Worm (Caenorhabditis elegans) whole organism, L4 larva: Measurements from ENCODE around the gene rpl-2.
A peak's percentile ranks its signal among the peaks of the same experiment; 100 is the strongest.

Experiments used
- F26F4.8 ChIP-seq: fragments of 200-800 bp; sonication (Bioruptor generic); conservative IDR thresholded peaks from 2 replicates; pipeline ENCODE4 v1.3.6; 2022; ENCODE audit warnings: missing genetic modification characterization, missing compliant biosample characterization
- R02D3.7 ChIP-seq: fragments of 150-350 bp; sonication (generic microtip); optimal IDR thresholded peaks from 3 replicates; lab custom pipeline; 2014; ENCODE audit warnings: missing biosample characterization, missing genetic modification characterization
- T26A8.4 ChIP-seq: fragments of 200-800 bp; sonication (Bioruptor generic); IDR thresholded peaks from 2 replicates; pipeline ENCODE4 v1.3.6; 2022; ENCODE audit warnings: missing genetic modification characterization, missing compliant biosample characterization
- aha-1 ChIP-seq: fragments of 150-350 bp; peaks from one replicate; lab custom pipeline; 2014; ENCODE audit warnings: missing biosample characterization, missing genetic modification characterization
- ama-1 ChIP-seq: fragments of 150-350 bp; optimal IDR thresholded peaks from 2 replicates; lab custom pipeline; 2014; ENCODE audit warnings: inconsistent platforms, mixed read lengths
- ceh-82 ChIP-seq: sonication (generic microtip); optimal IDR thresholded peaks from 2 replicates; lab custom pipeline; 2017; ENCODE audit warnings: missing biosample characterization, missing genetic modification characterization
- ctbp-1 ChIP-seq: fragments of 200-800 bp; sonication (Bioruptor generic); IDR thresholded peaks from 2 replicates; pipeline ENCODE4 v1.3.6; 2022; ENCODE audit warnings: missing genetic modification reagents, missing genetic modification characterization, missing compliant biosample characterization
- daf-12 ChIP-seq: fragments of 150-350 bp; optimal IDR thresholded peaks from 2 replicates; lab custom pipeline; 2014; ENCODE audit warnings: missing biosample characterization, missing genetic modification reagents, missing genetic modification characterization
- daf-19 ChIP-seq: fragments of 200-800 bp; sonication (Bioruptor generic); conservative IDR thresholded peaks from 2 replicates; pipeline ENCODE4 v1.3.6; 2022; ENCODE audit warnings: missing genetic modification characterization, missing compliant biosample characterization
- dmd-6 ChIP-seq: fragments of 200-800 bp; sonication (Bioruptor generic); IDR thresholded peaks from 2 replicates; pipeline ENCODE4 v1.3.6; 2022; ENCODE audit warnings: missing genetic modification reagents, missing genetic modification characterization, missing compliant biosample characterization
- dpl-1 ChIP-seq: fragments of 150-350 bp; optimal IDR thresholded peaks from 2 replicates; lab custom pipeline; 2014; ENCODE audit warnings: missing biosample characterization, missing genetic modification reagents, missing genetic modification characterization
- dve-1 ChIP-seq: sonication (generic microtip); optimal IDR thresholded peaks from 2 replicates; lab custom pipeline; 2017; ENCODE audit warnings: antibody characterized with exemption, mild to moderate bottlenecking, missing genetic modification characterization, missing compliant biosample characterization; ENCODE audit not compliant: insufficient read depth
- egl-27 ChIP-seq: sonication (generic microtip); optimal IDR thresholded peaks from 3 replicates; lab custom pipeline; 2017; ENCODE audit warnings: missing biosample characterization, missing genetic modification reagents, missing genetic modification characterization
- gei-8 ChIP-seq: fragments of 200-800 bp; sonication (Bioruptor generic); optimal IDR thresholded peaks from 2 replicates; lab custom pipeline; 2018; ENCODE audit warnings: mild to moderate bottlenecking, missing genetic modification characterization, missing compliant biosample characterization
- hif-1 ChIP-seq, 2 experiments: sonication (generic microtip); optimal IDR thresholded peaks; 2 replicates each; lab custom pipeline; 2016 to 2017; ENCODE audit warnings: missing compliant biosample characterization in 2 of 2, missing genetic modification characterization in 2 of 2, missing genetic modification reagents in 2 of 2, missing genotype in 2 of 2, mild to moderate bottlenecking in 1 of 2
- hlh-11 ChIP-seq: fragments of 200-800 bp; sonication (Bioruptor generic); optimal IDR thresholded peaks from 2 replicates; lab custom pipeline; 2018; ENCODE audit warnings: mild to moderate bottlenecking, missing genetic modification characterization, missing compliant biosample characterization
- hlh-30 ChIP-seq: sonication (generic microtip); optimal IDR thresholded peaks from 2 replicates; lab custom pipeline; 2017; ENCODE audit warnings: antibody characterized with exemption, mild to moderate bottlenecking, missing genetic modification characterization, missing compliant biosample characterization; ENCODE audit not compliant: insufficient read depth
- hmg-1.1 ChIP-seq: fragments of 200-800 bp; sonication (Bioruptor generic); IDR thresholded peaks from 2 replicates; pipeline ENCODE4 v1.3.6; 2022; ENCODE audit warnings: missing genetic modification reagents, missing genetic modification characterization, missing compliant biosample characterization
- jun-1 ChIP-seq: fragments of 150-350 bp; optimal IDR thresholded peaks from 2 replicates; lab custom pipeline; 2014; ENCODE audit warnings: missing biosample characterization, missing genetic modification reagents, missing genetic modification characterization
- lin-13 ChIP-seq: fragments of 150-350 bp; optimal IDR thresholded peaks from 2 replicates; lab custom pipeline; 2014; ENCODE audit warnings: missing biosample characterization, missing genetic modification reagents, missing genetic modification characterization
- lin-38 ChIP-seq: fragments of 200-800 bp; sonication (Bioruptor generic); IDR thresholded peaks from 2 replicates; pipeline ENCODE4 v1.3.6; 2022; ENCODE audit warnings: missing genetic modification reagents, missing genetic modification characterization, missing compliant biosample characterization
- lin-39 ChIP-seq: fragments of 150-350 bp; optimal IDR thresholded peaks from 2 replicates; lab custom pipeline; 2014; ENCODE audit warnings: missing biosample characterization, missing genetic modification reagents, missing genetic modification characterization
- lsy-2 ChIP-seq, 2 experiments: fragments of 150-350 bp in 1 of 2; sonication (generic microtip) in 1 of 2; optimal IDR thresholded peaks; 2 replicates each; lab custom pipeline; 2014 to 2017; ENCODE audit warnings: missing biosample characterization in 2 of 2, missing genetic modification characterization in 2 of 2
- madf-5 ChIP-seq, 2 experiments: fragments of 200-800 bp; sonication (Bioruptor generic); IDR thresholded peaks; 2 replicates each; pipeline ENCODE4 v1.3.6; 2022; ENCODE audit warnings: missing compliant biosample characterization in 2 of 2, missing genetic modification characterization in 2 of 2
- mdl-1 ChIP-seq, 2 experiments: fragments of 150-350 bp in 1 of 2; sonication (generic microtip) in 1 of 2; optimal IDR thresholded peaks; 2 replicates each; lab custom pipeline; 2014 to 2017; ENCODE audit warnings: missing biosample characterization in 2 of 2, missing genetic modification characterization in 2 of 2
- mdt-29 ChIP-seq: fragments of 200-800 bp; sonication (Bioruptor generic); IDR thresholded peaks from 2 replicates; pipeline ENCODE4 v1.3.6; 2022; ENCODE audit warnings: missing genetic modification reagents, missing genetic modification characterization, missing compliant biosample characterization
- mep-1 ChIP-seq: fragments of 150-350 bp; sonication (generic microtip); optimal IDR thresholded peaks from 3 replicates; lab custom pipeline; 2014; ENCODE audit warnings: missing biosample characterization, missing genetic modification characterization
- mes-2 ChIP-seq: sonication (generic microtip); optimal IDR thresholded peaks from 2 replicates; lab custom pipeline; 2016; ENCODE audit warnings: missing genotype, mild to moderate bottlenecking, missing genetic modification characterization, missing compliant biosample characterization; ENCODE audit not compliant: poor library complexity, severe bottlenecking
- nhr-10 ChIP-seq: fragments of 150-350 bp; optimal IDR thresholded peaks from 2 replicates; lab custom pipeline; 2014; ENCODE audit warnings: missing biosample characterization, missing genetic modification characterization
- nhr-102 ChIP-seq: sonication (generic microtip); optimal IDR thresholded peaks from 2 replicates; lab custom pipeline; 2016; ENCODE audit warnings: mild to moderate bottlenecking, missing genetic modification characterization, moderate library complexity, missing compliant biosample characterization
- nhr-11 ChIP-seq: fragments of 150-350 bp; optimal IDR thresholded peaks from 2 replicates; lab custom pipeline; 2014; ENCODE audit warnings: missing biosample characterization, missing genetic modification characterization
- nhr-28 ChIP-seq: fragments of 150-350 bp; optimal IDR thresholded peaks from 2 replicates; lab custom pipeline; 2014; ENCODE audit warnings: missing biosample characterization, missing genetic modification characterization
- nhr-6 ChIP-seq: fragments of 150-350 bp; optimal IDR thresholded peaks from 2 replicates; lab custom pipeline; 2014; ENCODE audit warnings: missing biosample characterization, missing genetic modification characterization
- nhr-77 ChIP-seq: fragments of 150-350 bp; optimal IDR thresholded peaks from 2 replicates; lab custom pipeline; 2014; ENCODE audit warnings: missing biosample characterization, missing genetic modification characterization
- pha-4 ChIP-seq, 2 experiments: fragments of 150-350 bp in 1 of 2; fragments of 200-800 bp in 1 of 2; sonication (Bioruptor generic) in 1 of 2; IDR thresholded peaks in 1 of 2; optimal IDR thresholded peaks in 1 of 2; 2 replicates each; pipeline versions ENCODE4 v1.3.6 to Lab custom; 2014 to 2022; ENCODE audit warnings: missing genetic modification characterization in 2 of 2, missing genetic modification reagents in 2 of 2, missing biosample characterization in 1 of 2, missing compliant biosample characterization in 1 of 2
- pqm-1 ChIP-seq: sonication (generic microtip); optimal IDR thresholded peaks from 2 replicates; lab custom pipeline; 2017; ENCODE audit warnings: missing biosample characterization, missing genetic modification characterization
- rbr-2 ChIP-seq: sonication (generic microtip); optimal IDR thresholded peaks from 2 replicates; lab custom pipeline; 2016; ENCODE audit warnings: missing genotype, missing genetic modification characterization, missing compliant biosample characterization
- sdz-12 ChIP-seq: fragments of 200-800 bp; sonication (Bioruptor generic); optimal IDR thresholded peaks from 2 replicates; lab custom pipeline; 2018; ENCODE audit warnings: mild to moderate bottlenecking, missing genetic modification characterization, missing compliant biosample characterization
- unc-130 ChIP-seq: sonication (generic microtip); optimal IDR thresholded peaks from 2 replicates; lab custom pipeline; 2016; ENCODE audit warnings: missing genetic modification reagents, missing genetic modification characterization, missing compliant biosample characterization
- unc-39 ChIP-seq: sonication (generic microtip); optimal IDR thresholded peaks from 2 replicates; lab custom pipeline; 2017; ENCODE audit warnings: missing biosample characterization, missing genetic modification characterization
- unc-62 ChIP-seq, 3 experiments: fragments of 150-350 bp in 1 of 3; sonication (generic microtip); optimal IDR thresholded peaks in 2 of 3; peaks in 1 of 3; 1 replicate in 1 of 3; 2 replicates in 2 of 3; lab custom pipeline; 2014 to 2017; ENCODE audit warnings: missing biosample characterization in 3 of 3, missing genetic modification characterization in 3 of 3, missing genetic modification reagents in 3 of 3, missing genotype in 1 of 3
- zip-11 ChIP-seq: fragments of 200-800 bp; sonication (Bioruptor generic); IDR thresholded peaks from 2 replicates; pipeline ENCODE4 v1.3.6; 2022; ENCODE audit warnings: missing genetic modification characterization, missing compliant biosample characterization
- ztf-7 ChIP-seq: fragments of 150-350 bp; optimal IDR thresholded peaks from 2 replicates; lab custom pipeline; 2014; ENCODE audit warnings: missing biosample characterization, missing genetic modification characterization

Gene rpl-2

ce11 chrV:20479013-20479739, at the start of gene rpl-2, which contains the start of gene calf-1:
TSS of gene rpl-2 (plus strand) at chrV:20479689.
TSS of gene calf-1 (minus strand) at chrV:20479089.
- TF ChIP-seq nhr-11 (tag; lab: Kevin White, UChicago) (peak; percentile 23), ama-1 (no peak), dmd-6 (GFP tag; lab: Robert Waterston, UW) (no peak), unc-62 (GFP tag; optimal IDR thresholded peaks at IDR 0.05 in 1 of 2; lab: Kevin White, UChicago) (no peak), unc-62 (tag; optimal IDR thresholded peaks at IDR 0.05; lab: Kevin White, UChicago) (no peak), egl-27 (tag; lab: Kevin White, UChicago) (no peak), madf-5 (GFP tag; IDR thresholded peaks at IDR 0.05; lab: Robert Waterston, UW) (no peak), mdl-1 (tag; optimal IDR thresholded peaks at IDR 0.05; lab: Kevin White, UChicago) (peak in 1 of 2 experiments; percentile 2), sdz-12 (GFP tag; lab: Kevin White, UChicago) (no peak), T26A8.4 (GFP tag; lab: Robert Waterston, UW) (no peak), hmg-1.1 (GFP tag; lab: Robert Waterston, UW) (no peak), unc-39 (tag; lab: Kevin White, UChicago) (no peak), daf-12 (tag; lab: Kevin White, UChicago) (no peak), hlh-11 (tag; lab: Kevin White, UChicago) (peak; percentile 55), daf-19 (GFP tag; lab: Robert Waterston, UW) (no peak), nhr-77 (tag; lab: Kevin White, UChicago) (peak; percentile 29), nhr-28 (peak; percentile 21), mes-2 (tag; lab: Kevin White, UChicago) (peak; percentile 82), dve-1 (tag; lab: Kevin White, UChicago) (peak; percentile 55), zip-11 (no peak), F26F4.8 (GFP tag; lab: Robert Waterston, UW) (no peak), pha-4 (GFP tag; IDR thresholded peaks at IDR 0.05; lab: Robert Waterston, UW) (0 out of 2 replicates have a peak, but pooled peaks have one; percentile 49), pha-4 (tag; optimal IDR thresholded peaks at IDR 0.05; lab: Kevin White, UChicago) (no peak), lsy-2 (tag; optimal IDR thresholded peaks at IDR 0.05; lab: Kevin White, UChicago) (peak; percentile 0 to 73), ctbp-1 (GFP tag; lab: Robert Waterston, UW) (no peak), lin-38 (GFP tag; lab: Robert Waterston, UW) (peak; percentile 44; the same call in 1 of the 2 replicates), lin-39 (no peak), dpl-1 (GFP tag; lab: Kevin White, UChicago) (peak; percentile 55), gei-8 (GFP tag; lab: Kevin White, UChicago) (no peak), hlh-30 (peak; percentile 68), aha-1 (tag; lab: Kevin White, UChicago) (peak; percentile 94), nhr-6 (tag; lab: Kevin White, UChicago) (peak; percentile 26), ceh-82 (tag; lab: Kevin White, UChicago) (no peak), hif-1 (tag; optimal IDR thresholded peaks at IDR 0.05; lab: Kevin White, UChicago) (peak in 1 of 2 experiments; percentile 43), nhr-10 (tag; lab: Kevin White, UChicago) (no peak), mdt-29 (no peak), rbr-2 (tag; lab: Kevin White, UChicago) (peak; percentile 22), R02D3.7 (peak; percentile 73), nhr-102 (tag; lab: Kevin White, UChicago) (no peak), pqm-1 (no peak), jun-1 (tag; lab: Kevin White, UChicago) (no peak), lin-13 (GFP tag; lab: Kevin White, UChicago) (no peak), mep-1 (tag; lab: Kevin White, UChicago) (peak; percentile 69), unc-130 (peak; percentile 23), ztf-7 (tag; lab: Kevin White, UChicago) (no peak)
